Worm (Caenorhabditis elegans) whole organism, L3 larva: ENCODE measurements around the gene F36D4.6.

Source experiments
- ama-1 ChIP-seq: fragments of 150-350 bp; optimal IDR thresholded peaks from 2 replicates; lab custom pipeline; 2018
- ceh-16 ChIP-seq: sonication (generic microtip); optimal IDR thresholded peaks from 2 replicates; lab custom pipeline; 2017; ENCODE audit warnings: missing biosample characterization, missing genetic modification characterization
- egl-27 ChIP-seq: sonication (generic microtip); optimal IDR thresholded peaks from 4 replicates; lab custom pipeline; 2017; ENCODE audit warnings: missing biosample characterization, missing genetic modification reagents, missing genetic modification characterization
- fkh-10 ChIP-seq: sonication (generic microtip); optimal IDR thresholded peaks from 2 replicates; lab custom pipeline; 2017; ENCODE audit warnings: missing biosample characterization, missing genetic modification reagents, missing genetic modification characterization
- nhr-11 ChIP-seq: fragments of 150-350 bp; optimal IDR thresholded peaks from 2 replicates; lab custom pipeline; 2014; ENCODE audit warnings: missing biosample characterization, missing genetic modification characterization
- nhr-76 ChIP-seq: fragments of 150-350 bp; sonication (generic microtip); optimal IDR thresholded peaks from 5 replicates; lab custom pipeline; 2014; ENCODE audit warnings: missing biosample characterization, missing genetic modification characterization
- pqm-1 ChIP-seq: fragments of 150-350 bp; optimal IDR thresholded peaks from 2 replicates; lab custom pipeline; 2017; ENCODE audit warnings: missing biosample characterization, missing genetic modification characterization, inconsistent platforms
- sea-2 ChIP-seq: fragments of 150-350 bp; sonication (generic microtip); optimal IDR thresholded peaks from 4 replicates; lab custom pipeline; 2014; ENCODE audit warnings: missing biosample characterization, missing genetic modification reagents, missing genetic modification characterization
- unc-62 ChIP-seq: fragments of 150-350 bp; sonication (generic microtip); optimal IDR thresholded peaks from 4 replicates; lab custom pipeline; 2014; ENCODE audit warnings: missing biosample characterization, missing genetic modification reagents, missing genetic modification characterization
- ztf-11 ChIP-seq: fragments of 150-350 bp; optimal IDR thresholded peaks from 2 replicates; lab custom pipeline; 2014; ENCODE audit warnings: missing biosample characterization, missing genetic modification characterization

DNA sequence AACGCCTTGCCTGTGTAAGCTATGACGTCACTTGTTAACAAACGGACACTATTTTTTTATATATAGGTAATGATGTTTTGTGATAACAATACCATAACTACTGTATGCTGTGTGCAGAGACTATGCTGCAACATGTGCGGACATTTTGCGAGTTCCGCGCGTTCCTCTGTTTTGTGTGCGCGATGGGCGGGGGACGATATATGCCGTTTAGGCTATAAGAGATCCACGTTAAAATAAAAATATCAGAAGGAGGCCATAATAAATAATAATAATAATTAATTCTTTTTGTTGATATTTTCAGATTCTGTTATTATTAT lies 13.0 kb upstream of the F36D4.6 start:
- no peak for TF ChIP-seq pqm-1 (tag; lab: Kevin White, UChicago)
- TF ChIP-seq unc-62 (GFP tag; lab: Kevin White, UChicago), result no peak
- no peak for TF ChIP-seq nhr-11 (tag; lab: Kevin White, UChicago)
- TF ChIP-seq fkh-10 (GFP tag; lab: Kevin White, UChicago), result no peak
- TF ChIP-seq egl-27 (tag; lab: Kevin White, UChicago), result no peak
- no peak for TF ChIP-seq ceh-16 (tag; lab: Kevin White, UChicago)
- TF ChIP-seq ama-1 (lab: Kevin White, UChicago), result no peak
- no peak for TF ChIP-seq sea-2
- TF ChIP-seq nhr-76 (tag; lab: Kevin White, UChicago), result no peak
- no peak for TF ChIP-seq ztf-11 (tag; lab: Kevin White, UChicago)
